Fruit fly (Drosophila melanogaster): ENCODE measurements around the gene CG14990.
A peak's percentile ranks its signal among the peaks of the same experiment; 100 is the strongest.

CG14990 gene

DNA sequence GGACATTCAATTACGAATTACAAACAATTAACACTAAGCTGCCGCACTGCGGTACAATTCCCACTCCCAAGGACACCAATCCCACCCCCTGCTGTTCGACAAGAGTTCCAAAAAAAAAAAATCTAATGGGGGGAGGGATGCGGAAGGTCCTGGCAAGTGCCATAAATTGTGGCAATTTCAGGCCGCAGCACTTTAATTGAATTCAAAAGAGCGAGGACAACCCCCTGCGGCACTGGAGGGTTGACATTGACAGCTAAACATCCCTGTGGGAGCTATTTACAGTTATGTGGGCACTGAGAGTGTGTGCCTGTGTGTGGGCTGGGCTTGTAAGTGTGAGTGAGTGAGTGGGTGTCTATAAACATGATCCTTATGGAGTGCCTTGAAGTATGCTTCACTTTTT lies 16.1 kb upstream of the CG14990 start (continued):
- peak; percentile 88 for TF ChIP-seq Hey (tag; optimal IDR thresholded peaks at IDR 0.05)
- no peak for TF ChIP-seq CG7963 (GFP tag; IDR thresholded peaks at IDR 0.05; ENCODE audit: partially characterized antibody)
- no peak for TF ChIP-seq fru (optimal IDR thresholded peaks at IDR 0.05)
- no peak for TF ChIP-seq ato (GFP tag; IDR thresholded peaks at IDR 0.05; ENCODE audit: partially characterized antibody)
- TF ChIP-seq oc (tag; optimal IDR thresholded peaks at IDR 0.05): peak; percentile 40
- no peak for TF ChIP-seq CG11398 (GFP tag; optimal IDR thresholded peaks at IDR 0.05)
- TF ChIP-seq sr (GFP tag; IDR thresholded peaks at IDR 0.05): 0 out of 3 replicates have a peak, but pooled peaks have one; percentile 25
- TF ChIP-seq seq (GFP tag; IDR thresholded peaks at IDR 0.05): peak; percentile 39; the same call in 1 of the 2 replicates
- TF ChIP-seq CrebB (tag; optimal IDR thresholded peaks at IDR 0.05): no peak
- no peak for TF ChIP-seq B-H1 (GFP tag; IDR thresholded peaks at IDR 0.05)
- peak; percentile 11 for TF ChIP-seq kni (GFP tag; optimal IDR thresholded peaks at IDR 0.05)
- no peak for TF ChIP-seq crp (GFP tag; optimal IDR thresholded peaks at IDR 0.05)
- no peak for TF ChIP-seq CG8290 (GFP tag; optimal IDR thresholded peaks at IDR 0.05)
- no peak for TF ChIP-seq CG8290 (tag; optimal IDR thresholded peaks at IDR 0.05)
- no peak for TF ChIP-seq insv (GFP tag; optimal IDR thresholded peaks at IDR 0.05)
- TF ChIP-seq Ssrp (tag; optimal IDR thresholded peaks at IDR 0.05): no peak
- TF ChIP-seq mirr (GFP tag; optimal IDR thresholded peaks at IDR 0.05): peak; percentile 49
- TF ChIP-seq fd3F (GFP tag; optimal IDR thresholded peaks at IDR 0.05): no peak
- TF ChIP-seq CG11456 (GFP tag; IDR thresholded peaks at IDR 0.05): 0 out of 3 replicates have a peak, but pooled peaks have one; percentile 35
- no peak for TF ChIP-seq CG15479 (GFP tag; optimal IDR thresholded peaks at IDR 0.05)
- no peak for TF ChIP-seq CG10654 (GFP tag; optimal IDR thresholded peaks at IDR 0.05)
- TF ChIP-seq sd (tag; optimal IDR thresholded peaks at IDR 0.05): peak; percentile 2
- TF ChIP-seq run (tag; optimal IDR thresholded peaks at IDR 0.05): peak; percentile 77
- no peak for TF ChIP-seq nmo (GFP tag; optimal IDR thresholded peaks at IDR 0.05)
- TF ChIP-seq dpn (GFP tag; optimal IDR thresholded peaks at IDR 0.05): no peak
- TF ChIP-seq lbe (GFP tag; optimal IDR thresholded peaks at IDR 0.05): no peak
- TF ChIP-seq tin (GFP tag; optimal IDR thresholded peaks at IDR 0.05): no peak
- TF ChIP-seq CG11085 (GFP tag; IDR thresholded peaks at IDR 0.05): no peak
- no peak for TF ChIP-seq C15 (GFP tag; IDR thresholded peaks at IDR 0.05)
- no peak for TF ChIP-seq CG8089 (GFP tag; optimal IDR thresholded peaks at IDR 0.05)
- TF ChIP-seq CG17328 (GFP tag; IDR thresholded peaks at IDR 0.05): no peak
- TF ChIP-seq pb (GFP tag; optimal IDR thresholded peaks at IDR 0.05): no peak
- TF ChIP-seq CG7372 (GFP tag; IDR thresholded peaks at IDR 0.05): no peak
- no peak for TF ChIP-seq Atf3 (GFP tag; optimal IDR thresholded peaks at IDR 0.05)
- no peak for TF ChIP-seq TFAM (GFP tag; optimal IDR thresholded peaks at IDR 0.05)
- TF ChIP-seq CG17385 (GFP tag; optimal IDR thresholded peaks at IDR 0.05): no peak
- no peak for TF ChIP-seq lov (optimal IDR thresholded peaks at IDR 0.05)
- 0 out of 3 replicates have a peak, but pooled peaks have one; percentile 10 for TF ChIP-seq lov (GFP tag; IDR thresholded peaks at IDR 0.05)
- no peak for TF ChIP-seq CG1792 (GFP tag; optimal IDR thresholded peaks at IDR 0.05)
- TF ChIP-seq emc (GFP tag; optimal IDR thresholded peaks at IDR 0.05): no peak

DNA sequence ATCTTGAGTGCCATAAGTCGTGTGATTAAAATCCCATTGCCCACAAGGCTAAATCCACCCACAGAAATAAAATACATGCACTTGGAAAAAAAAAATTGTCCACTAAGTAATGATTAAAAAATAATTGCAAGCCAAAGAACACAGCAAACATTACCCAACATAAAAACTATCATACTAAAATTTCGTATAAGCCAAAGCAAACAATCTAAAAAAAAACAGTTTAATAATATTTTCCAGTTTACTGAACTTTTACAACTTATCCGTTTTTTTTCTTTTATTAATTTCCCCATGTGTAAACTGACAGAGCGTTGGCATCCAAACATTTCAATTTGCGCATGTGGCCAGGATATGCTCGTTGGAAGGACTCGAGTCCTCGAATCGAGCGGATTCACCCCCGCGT lies 12.7 kb upstream of the CG14990 start:
- TF ChIP-seq Fer2 (tag; optimal IDR thresholded peaks at IDR 0.05) (no peak), D19A (tag; optimal IDR thresholded peaks at IDR 0.05) (peak; percentile 0), CG6791 (GFP tag; IDR thresholded peaks at IDR 0.05; ENCODE audit: partially characterized antibody) (no peak), CG16779 (GFP tag; IDR thresholded peaks at IDR 0.05) (no peak), CG31224 (GFP tag; IDR thresholded peaks at IDR 0.05) (no peak), CG18262 (tag; optimal IDR thresholded peaks at IDR 0.05) (peak; percentile 28), Poxn (GFP tag; IDR thresholded peaks at IDR 0.05) (no peak), CG14710 (tag; optimal IDR thresholded peaks at IDR 0.05) (peak; percentile 14), row (GFP tag; IDR thresholded peaks at IDR 0.05) (0 out of 3 replicates have a peak, but pooled peaks have one; percentile 36), CG12391 (tag; optimal IDR thresholded peaks at IDR 0.05) (peak; percentile 8), NC2β (GFP tag; optimal IDR thresholded peaks at IDR 0.05) (no peak), fd96Cb (tag; optimal IDR thresholded peaks at IDR 0.05) (peak; percentile 30), CG7839 (tag; optimal IDR thresholded peaks at IDR 0.05) (peak; percentile 27), CG17359 (tag; optimal IDR thresholded peaks at IDR 0.05) (no peak), Xrp1 (GFP tag; IDR thresholded peaks at IDR 0.05) (peak; percentile 29; the same call in 1 of the 2 replicates)

Measured in whole organism, embryonic.